Worm (Caenorhabditis elegans): ENCODE measurements around the gene rsp-6.
A peak's percentile ranks its signal among the peaks of the same experiment; 100 is the strongest.

rsp-6 gene

ce11 chrIV:7836491-7836890 is 45.5 kb upstream of the rsp-6 start:
- TF ChIP-seq efl-1 (optimal IDR thresholded peaks at IDR 0.05) (no peak), efl-1 (GFP tag; optimal IDR thresholded peaks at IDR 0.05 in 1 of 2) (peak in 1 of 2 experiments; percentile 51), nhr-20 (tag; optimal IDR thresholded peaks at IDR 0.05) (no peak), grh-1 (GFP tag; IDR thresholded peaks at IDR 0.05) (peak; percentile 51; the same call in 1 of the 2 replicates), blmp-1 (tag; optimal IDR thresholded peaks at IDR 0.05) (peak; percentile 79), ceh-63 (GFP tag; optimal IDR thresholded peaks at IDR 0.05) (no peak)

DNA sequence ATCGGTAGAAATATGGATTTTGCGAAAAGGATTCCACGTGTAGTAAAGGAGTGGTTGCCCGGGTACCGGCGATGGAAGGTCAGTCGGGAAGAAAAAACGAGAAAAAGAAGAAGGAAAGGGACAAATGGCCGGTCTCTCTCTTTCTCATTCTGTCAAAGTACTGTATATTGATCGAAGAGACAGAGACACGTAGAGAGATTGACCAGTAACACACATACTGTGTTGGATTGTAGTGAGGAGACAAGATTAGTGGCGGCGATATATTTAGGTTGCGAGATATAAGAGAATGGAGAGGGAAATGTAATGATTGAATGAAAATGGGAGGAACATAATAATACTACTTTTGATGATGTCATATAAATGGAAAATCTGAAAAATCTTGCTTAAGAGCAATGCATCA is 45.0 kb upstream of the rsp-6 start:
- TF ChIP-seq nhr-11 (tag; optimal IDR thresholded peaks at IDR 0.05) = no peak
- no peak for TF ChIP-seq aha-1 (tag; optimal IDR thresholded peaks at IDR 0.05)
- no peak for TF ChIP-seq alr-1 (tag; optimal IDR thresholded peaks at IDR 0.05; ENCODE audit: borderline replicate concordance)
- TF ChIP-seq efl-1 (optimal IDR thresholded peaks at IDR 0.05) = peak in 1 of 2 experiments; percentile 1
- TF ChIP-seq efl-1 (GFP tag; optimal IDR thresholded peaks at IDR 0.05 in 1 of 2) = peak in 1 of 2 experiments; percentile 85
- no peak for TF ChIP-seq dsc-1 (tag; optimal IDR thresholded peaks at IDR 0.05)
- TF ChIP-seq snpc-4 (tag; optimal IDR thresholded peaks at IDR 0.05) = no peak
- no peak for TF ChIP-seq unc-62 (GFP tag; optimal IDR thresholded peaks at IDR 0.05)
- TF ChIP-seq lin-15B (tag; optimal IDR thresholded peaks at IDR 0.05) = no peak
- TF ChIP-seq mab-9 (GFP tag; IDR thresholded peaks at IDR 0.05) = no peak
- TF ChIP-seq C34B4.2 (tag; optimal IDR thresholded peaks at IDR 0.05) = no peak
- TF ChIP-seq pqm-1 (tag; optimal IDR thresholded peaks at IDR 0.05) = no peak
- TF ChIP-seq ceh-63 (GFP tag; optimal IDR thresholded peaks at IDR 0.05) = no peak
- TF ChIP-seq rnt-1 (tag; optimal IDR thresholded peaks at IDR 0.05) = no peak
- TF ChIP-seq lir-3 (tag; optimal IDR thresholded peaks at IDR 0.05; ENCODE audit: poor library complexity) = no peak
- TF ChIP-seq ceh-8 (GFP tag; optimal IDR thresholded peaks at IDR 0.05) = no peak
- no peak for TF ChIP-seq nhr-237 (tag; optimal IDR thresholded peaks at IDR 0.05)
- no peak for TF ChIP-seq tlp-1 (tag; optimal IDR thresholded peaks at IDR 0.05)
- peak; percentile 27; the same call in 1 of the 2 replicates for TF ChIP-seq grh-1 (GFP tag; IDR thresholded peaks at IDR 0.05)
- no peak for TF ChIP-seq hlh-17 (GFP tag; optimal IDR thresholded peaks at IDR 0.05; ENCODE audit: borderline replicate concordance)
- no peak for TF ChIP-seq ces-1 (GFP tag; optimal IDR thresholded peaks at IDR 0.05)
- TF ChIP-seq egl-27 (tag; optimal IDR thresholded peaks at IDR 0.05) = no peak
- peak; percentile 27 for TF ChIP-seq nhr-90 (tag; optimal IDR thresholded peaks at IDR 0.05; ENCODE audit: poor library complexity)
- TF ChIP-seq ceh-88 (GFP tag; IDR thresholded peaks at IDR 0.05) = no peak
- no peak for TF ChIP-seq F16B12.6 (tag; optimal IDR thresholded peaks at IDR 0.05)
- no peak for TF ChIP-seq mdl-1 (tag; optimal IDR thresholded peaks at IDR 0.05)
- no peak for TF ChIP-seq pag-3 (tag; optimal IDR thresholded peaks at IDR 0.05; ENCODE audit: borderline replicate concordance, insufficient read depth)
- TF ChIP-seq elt-3 (tag; optimal IDR thresholded peaks at IDR 0.05) = peak in 2 of 6 experiments; percentile 11 to 65
- peak; percentile 7 to 69 for TF ChIP-seq lsy-2 (tag; optimal IDR thresholded peaks at IDR 0.05)
- no peak for TF ChIP-seq elt-2 (tag; optimal IDR thresholded peaks at IDR 0.05)
- TF ChIP-seq jun-1 (tag; optimal IDR thresholded peaks at IDR 0.05) = no peak
- TF ChIP-seq hlh-4 (tag; optimal IDR thresholded peaks at IDR 0.05) = no peak
- no peak for TF ChIP-seq unc-30 (tag; optimal IDR thresholded peaks at IDR 0.05)
- no peak for TF ChIP-seq nhr-47 (tag; optimal IDR thresholded peaks at IDR 0.05)
- no peak for TF ChIP-seq lin-13 (GFP tag; optimal IDR thresholded peaks at IDR 0.05)
- TF ChIP-seq irx-1 (tag; optimal IDR thresholded peaks at IDR 0.05) = no peak
- TF ChIP-seq fkh-10 (GFP tag; optimal IDR thresholded peaks at IDR 0.05) = no peak
- peak; percentile 57 for TF ChIP-seq snu-23 (GFP tag; optimal IDR thresholded peaks at IDR 0.05)
- peak; percentile 92 for TF ChIP-seq blmp-1 (tag; optimal IDR thresholded peaks at IDR 0.05)
- TF ChIP-seq nhr-76 (tag; optimal IDR thresholded peaks at IDR 0.05) = no peak
- peak in 1 of 2 experiments; percentile 27 for TF ChIP-seq lin-35 (GFP tag; optimal IDR thresholded peaks at IDR 0.05)
- TF ChIP-seq hpl-2 (GFP tag; optimal IDR thresholded peaks at IDR 0.05) = no peak
- no peak for TF ChIP-seq fkh-4 (tag; optimal IDR thresholded peaks at IDR 0.05; ENCODE audit: borderline replicate concordance)
- TF ChIP-seq lin-39 (tag; optimal IDR thresholded peaks at IDR 0.05) = no peak
- no peak for TF ChIP-seq sox-4 (tag; optimal IDR thresholded peaks at IDR 0.05)
- TF ChIP-seq C16A3.4 (tag; optimal IDR thresholded peaks at IDR 0.05) = peak; percentile 0
- no peak for TF ChIP-seq aly-2 (tag; optimal IDR thresholded peaks at IDR 0.05)
- no peak for TF ChIP-seq nhr-28 (tag; optimal IDR thresholded peaks at IDR 0.05)
- no peak for TF ChIP-seq nhr-12 (tag; optimal IDR thresholded peaks at IDR 0.05)

Measured in whole organism, L1 larva.